Worm (Caenorhabditis elegans) whole organism, L4 larva: ENCODE data around the gene W10G11.3.

Experiments
- T26A8.4 ChIP-seq: fragments of 200-800 bp; sonication (Bioruptor generic); IDR thresholded peaks from 2 replicates; pipeline ENCODE4 v1.3.6; 2022; ENCODE audit warnings: missing genetic modification characterization, missing compliant biosample characterization
- lin-15B ChIP-seq: fragments of 150-350 bp; sonication (generic microtip); optimal IDR thresholded peaks from 3 replicates; lab custom pipeline; 2014; ENCODE audit warnings: missing biosample characterization, missing genetic modification characterization
- nhr-237 ChIP-seq: sonication (generic microtip); optimal IDR thresholded peaks from 2 replicates; lab custom pipeline; 2017; ENCODE audit warnings: missing biosample characterization, missing genetic modification characterization
- nhr-48 ChIP-seq: sonication (generic microtip); optimal IDR thresholded peaks from 2 replicates; lab custom pipeline; 2016; ENCODE audit warnings: mild to moderate bottlenecking, missing genetic modification characterization, missing compliant biosample characterization
- nhr-6 ChIP-seq: fragments of 150-350 bp; optimal IDR thresholded peaks from 2 replicates; lab custom pipeline; 2014; ENCODE audit warnings: missing biosample characterization, missing genetic modification characterization
- nhr-76 ChIP-seq: fragments of 150-350 bp; optimal IDR thresholded peaks from 2 replicates; lab custom pipeline; 2014; ENCODE audit warnings: missing biosample characterization, missing genetic modification characterization

DNA sequence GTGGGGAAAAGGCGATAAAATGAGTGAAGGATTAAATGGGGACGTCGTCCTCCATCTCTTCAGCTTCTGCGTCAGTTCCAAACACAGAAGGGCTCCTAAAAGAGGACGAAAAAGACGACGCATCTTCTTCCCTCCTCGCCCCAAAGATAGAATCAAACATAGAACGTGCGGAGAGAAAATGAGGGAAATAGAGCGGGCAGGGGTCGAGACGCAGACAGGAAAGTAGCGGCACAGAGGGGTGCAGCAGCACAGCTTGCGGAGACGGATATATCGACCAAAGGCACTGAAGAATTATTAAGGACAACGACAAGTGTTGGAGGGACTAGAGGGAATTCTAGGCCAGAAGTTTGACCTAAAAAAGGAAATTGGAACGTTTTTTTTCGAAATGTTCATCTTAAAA, 15.0 kb downstream of the W10G11.3 start:
- no peak for TF ChIP-seq nhr-76 (tag; lab: Kevin White, UChicago)
- no peak for TF ChIP-seq nhr-48 (tag; lab: Kevin White, UChicago)
- no peak for TF ChIP-seq lin-15B (tag; lab: Kevin White, UChicago)
- no peak for TF ChIP-seq nhr-237 (tag; lab: Kevin White, UChicago)
- no peak for TF ChIP-seq nhr-6 (tag; lab: Kevin White, UChicago)
- TF ChIP-seq T26A8.4 (GFP tag; lab: Robert Waterston, UW), result no peak
